Worm (Caenorhabditis elegans): Measurements from ENCODE around the gene acp-2.

acp-2 gene

ce11 chrII:8441519-8441918, 9.7 kb upstream of the acp-2 start (continued):
- TF ChIP-seq somi-1 (GFP tag; optimal IDR thresholded peaks at IDR 0.05): peak; percentile 46
- no peak for TF ChIP-seq efl-1 (GFP tag; optimal IDR thresholded peaks at IDR 0.05)
- peak; percentile 94 for TF ChIP-seq tbp1 (GFP tag; optimal IDR thresholded peaks at IDR 0.05)
- TF ChIP-seq dpff-1 (tag; optimal IDR thresholded peaks at IDR 0.05): peak; percentile 87
- TF ChIP-seq mcd-1 (GFP tag; IDR thresholded peaks at IDR 0.05): peak; percentile 53; the same call in 1 of the 2 replicates
- peak; percentile 66 for TF ChIP-seq lin-54 (GFP tag; optimal IDR thresholded peaks at IDR 0.05)
- TF ChIP-seq madf-8 (GFP tag; conservative IDR thresholded peaks at IDR 0.05): no peak; the same call in 1 of the 2 replicates
- TF ChIP-seq unc-62 (GFP tag; optimal IDR thresholded peaks at IDR 0.05): no peak
- peak; percentile 93 for TF ChIP-seq Y53G8AR.9 (GFP tag; conservative IDR thresholded peaks at IDR 0.05)
- no peak for TF ChIP-seq sptf-2 (GFP tag; optimal IDR thresholded peaks at IDR 0.05)
- TF ChIP-seq sea-2 (GFP tag; IDR thresholded peaks at IDR 0.05): 0 out of 2 replicates have a peak, but pooled peaks have one; percentile 29
- no peak for TF ChIP-seq Y95B8A.8 (GFP tag; IDR thresholded peaks at IDR 0.05)
- peak; percentile 98 for TF ChIP-seq nhr-120 (GFP tag; IDR thresholded peaks at IDR 0.05)
- TF ChIP-seq hsf-1 (GFP tag; IDR thresholded peaks at IDR 0.05): peak; percentile 81
- TF ChIP-seq ztf-3 (GFP tag; optimal IDR thresholded peaks at IDR 0.05): peak; percentile 6
- TF ChIP-seq attf-3 (GFP tag; conservative IDR thresholded peaks at IDR 0.05): no peak
- TF ChIP-seq chd-7 (tag; optimal IDR thresholded peaks at IDR 0.05): peak; percentile 61
- peak; percentile 83 for TF ChIP-seq F57A8.1 (GFP tag; optimal IDR thresholded peaks at IDR 0.05)
- TF ChIP-seq snpc-1.1 (tag; optimal IDR thresholded peaks at IDR 0.05; ENCODE audit: insufficient read depth): peak; percentile 52
- TF ChIP-seq egl-18 (GFP tag; IDR thresholded peaks at IDR 0.05): 0 out of 2 replicates have a peak, but pooled peaks have one; percentile 61
- TF ChIP-seq attf-6 (GFP tag; IDR thresholded peaks at IDR 0.05): peak; percentile 69; the same call in 1 of the 2 replicates
- no peak for TF ChIP-seq zfh-2 (GFP tag; conservative IDR thresholded peaks at IDR 0.05)
- peak; percentile 73 for TF ChIP-seq hmg-1.2 (GFP tag; IDR thresholded peaks at IDR 0.05)
- 0 out of 2 replicates have a peak, but pooled peaks have one; percentile 28 for TF ChIP-seq Y79H2A.3 (GFP tag; conservative IDR thresholded peaks at IDR 0.05)
- peak; percentile 68 for TF ChIP-seq T07F8.4 (tag; optimal IDR thresholded peaks at IDR 0.05)
- TF ChIP-seq die-1 (tag; optimal IDR thresholded peaks at IDR 0.05): peak; percentile 97
- 0 out of 2 replicates have a peak, but pooled peaks have one; percentile 65 for TF ChIP-seq hmg-20 (GFP tag; IDR thresholded peaks at IDR 0.05)
- TF ChIP-seq mxl-1 (tag; optimal IDR thresholded peaks at IDR 0.05): peak; percentile 86
- peak; percentile 84 for TF ChIP-seq repo-1 (tag; optimal IDR thresholded peaks at IDR 0.05)
- TF ChIP-seq mes-4 (tag; optimal IDR thresholded peaks at IDR 0.05): peak; percentile 88
- no peak for TF ChIP-seq lin-40 (tag; optimal IDR thresholded peaks at IDR 0.05)
- peak in 1 of 3 experiments; percentile 56 for TF ChIP-seq lin-35 (GFP tag; optimal IDR thresholded peaks at IDR 0.05)
- TF ChIP-seq B0035.1 (tag; optimal IDR thresholded peaks at IDR 0.05): peak; percentile 69
- peak; percentile 27 for TF ChIP-seq madf-10 (tag; optimal IDR thresholded peaks at IDR 0.05)
- peak; percentile 49 for TF ChIP-seq F33H1.4 (GFP tag; IDR thresholded peaks at IDR 0.05)
- TF ChIP-seq snpc-3.4 (tag; optimal IDR thresholded peaks at IDR 0.05): peak; percentile 92
- peak; percentile 59; the same call in 1 of the 2 replicates for TF ChIP-seq Y56A3A.18 (GFP tag; IDR thresholded peaks at IDR 0.05)
- peak; percentile 90 for TF ChIP-seq athp-1 (tag; optimal IDR thresholded peaks at IDR 0.05)
- TF ChIP-seq pha-4 (tag; optimal IDR thresholded peaks at IDR 0.05): no peak
- peak; percentile 32 to 36 for TF ChIP-seq let-607 (tag; optimal IDR thresholded peaks at IDR 0.05)
- peak; percentile 74 for TF ChIP-seq nhr-179 (tag; optimal IDR thresholded peaks at IDR 0.05)
- peak; percentile 90 for TF ChIP-seq F10E7.11 (tag; optimal IDR thresholded peaks at IDR 0.05)
- TF ChIP-seq dpl-1 (GFP tag; optimal IDR thresholded peaks at IDR 0.05): no peak
- peak; percentile 73 for TF ChIP-seq rcor-1 (GFP tag; IDR thresholded peaks at IDR 0.05)
- no peak for TF ChIP-seq bed-1 (GFP tag; IDR thresholded peaks at IDR 0.05)
- 0 out of 2 replicates have a peak, but pooled peaks have one; percentile 42 for TF ChIP-seq C06A6.2 (GFP tag; conservative IDR thresholded peaks at IDR 0.05)
- peak; percentile 84 for TF ChIP-seq egl-44 (GFP tag; IDR thresholded peaks at IDR 0.05)
- no peak for TF ChIP-seq F23B12.7 (tag; optimal IDR thresholded peaks at IDR 0.05; ENCODE audit: insufficient read depth)
